Worm (Caenorhabditis elegans) whole organism, L4 larva: ENCODE data around the gene Y37E11AM.4.

ENCODE experiments used
- D1046.2 ChIP-seq: fragments of 200-800 bp; sonication (Bioruptor generic); IDR thresholded peaks from 2 replicates; pipeline ENCODE4 v1.3.6; 2022; ENCODE audit warnings: missing genetic modification characterization, missing compliant biosample characterization
- Y105C5A.15 ChIP-seq: fragments of 200-800 bp; sonication (Bioruptor generic); IDR thresholded peaks from 2 replicates; pipeline ENCODE4 v1.3.6; 2022; ENCODE audit warnings: missing genetic modification characterization, missing compliant biosample characterization
- aha-1 ChIP-seq: fragments of 150-350 bp; peaks from one replicate; lab custom pipeline; 2014; ENCODE audit warnings: missing biosample characterization, missing genetic modification characterization
- egl-27 ChIP-seq: sonication (generic microtip); optimal IDR thresholded peaks from 3 replicates; lab custom pipeline; 2017; ENCODE audit warnings: missing biosample characterization, missing genetic modification reagents, missing genetic modification characterization
- fos-1 ChIP-seq: fragments of 150-350 bp; optimal IDR thresholded peaks from 2 replicates; lab custom pipeline; 2014; ENCODE audit warnings: missing biosample characterization, missing genetic modification characterization
- lim-7 ChIP-seq: fragments of 200-800 bp; sonication (Bioruptor generic); IDR thresholded peaks from 2 replicates; pipeline ENCODE4 v1.3.6; 2022; ENCODE audit warnings: missing genetic modification characterization, missing compliant biosample characterization
- mxl-3 ChIP-seq: fragments of 200-800 bp; sonication (Bioruptor generic); optimal IDR thresholded peaks from 2 replicates; lab custom pipeline; 2018; ENCODE audit warnings: mild to moderate bottlenecking, missing genetic modification characterization, missing compliant biosample characterization
- nhr-77 ChIP-seq: fragments of 150-350 bp; optimal IDR thresholded peaks from 2 replicates; lab custom pipeline; 2014; ENCODE audit warnings: missing biosample characterization, missing genetic modification characterization
- zag-1 ChIP-seq: fragments of 150-350 bp; optimal IDR thresholded peaks from 2 replicates; lab custom pipeline; 2014; ENCODE audit warnings: missing biosample characterization, missing genetic modification characterization
- ztf-11 ChIP-seq: fragments of 150-350 bp; optimal IDR thresholded peaks from 2 replicates; lab custom pipeline; 2014; ENCODE audit warnings: missing biosample characterization, missing genetic modification characterization

DNA sequence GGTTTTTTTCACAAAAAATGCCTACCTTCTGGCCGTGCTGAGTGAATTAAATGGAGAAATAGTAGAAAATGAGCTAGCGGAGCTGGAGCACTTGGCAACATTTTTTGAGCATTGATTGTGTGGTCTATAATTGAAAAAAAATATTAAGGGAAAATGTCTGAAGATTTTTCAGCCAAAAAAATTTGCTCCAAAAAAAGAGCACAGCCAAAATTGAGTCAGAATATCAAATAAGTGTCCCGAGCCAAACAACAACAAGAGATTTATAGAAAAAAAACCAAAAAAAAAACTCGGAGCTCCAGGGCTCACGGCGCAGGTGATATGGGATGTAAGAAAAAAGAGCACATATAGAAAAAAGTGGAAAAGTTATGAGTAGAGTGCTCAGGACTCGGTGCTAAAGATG, 54.0 kb downstream of the Y37E11AM.4 start, which contains the start of gene fmil-1:
- no peak for TF ChIP-seq nhr-77 (tag; lab: Kevin White, UChicago)
- TF ChIP-seq egl-27 (tag; lab: Kevin White, UChicago) = no peak
- TF ChIP-seq lim-7 = no peak
- TF ChIP-seq D1046.2 = no peak
- no peak for TF ChIP-seq mxl-3 (GFP tag; lab: Kevin White, UChicago)
- no peak for TF ChIP-seq Y105C5A.15 (GFP tag; lab: Robert Waterston, UW)
- TF ChIP-seq zag-1 (tag; lab: Kevin White, UChicago) = no peak
- TF ChIP-seq fos-1 = no peak
- TF ChIP-seq aha-1 (tag; lab: Kevin White, UChicago) = no peak
- TF ChIP-seq ztf-11 (tag; lab: Kevin White, UChicago) = no peak
